Worm (Caenorhabditis elegans) whole organism, L1 larva: ENCODE measurements around the gene esyt-2.

ENCODE experiments used
- lin-14 ChIP-seq: fragments of 200-800 bp; sonication (Bioruptor generic); optimal IDR thresholded peaks from 2 replicates; lab custom pipeline; 2018; ENCODE audit warnings: mild to moderate bottlenecking, missing genetic modification characterization, moderate library complexity, missing compliant biosample characterization
- mdl-1 ChIP-seq, 2 experiments: fragments of 150-350 bp; optimal IDR thresholded peaks; 2 replicates each; lab custom pipeline; 2014 to 2017; ENCODE audit warnings: missing biosample characterization in 2 of 2, missing genetic modification characterization in 2 of 2, inconsistent platforms in 1 of 2

- TF ChIP-seq mdl-1 (tag; optimal IDR thresholded peaks at IDR 0.05; lab: Kevin White, UChicago) = no peak
- TF ChIP-seq lin-14 (GFP tag; lab: Kevin White, UChicago) = no peak
Measured at ce11 chrIII:6177631-6178030, 53.1 kb downstream of the esyt-2 start.
